Worm (Caenorhabditis elegans) whole organism, late embryonic: ENCODE results near the gene hda-2.

Source experiments
- madf-2 ChIP-seq: sonication (generic microtip); optimal IDR thresholded peaks from 2 replicates; lab custom pipeline; 2017; ENCODE audit warnings: missing genetic modification characterization, missing compliant biosample characterization
- ztf-16 ChIP-seq: sonication (generic microtip); optimal IDR thresholded peaks from 2 replicates; lab custom pipeline; 2017; ENCODE audit warnings: missing genetic modification characterization, missing compliant biosample characterization

DNA sequence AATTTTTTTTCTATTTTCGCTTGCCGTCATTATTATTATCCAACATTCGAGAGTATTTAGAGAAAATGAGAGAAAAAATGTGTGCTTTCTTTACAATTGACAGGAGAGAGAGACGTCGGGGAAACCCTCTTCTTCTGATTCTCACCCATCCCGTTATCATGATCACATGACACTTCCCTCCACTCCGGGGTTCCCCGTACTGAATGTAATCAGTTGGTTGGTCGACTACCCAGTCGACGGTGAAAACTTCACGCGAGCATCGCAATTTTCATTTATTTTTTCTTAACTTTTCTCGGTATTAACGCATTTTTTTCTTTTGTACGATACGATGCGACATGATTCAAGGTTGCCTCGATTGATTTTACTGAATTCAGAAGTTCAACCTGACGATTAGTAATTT, 6.2 kb downstream of the hda-2 start:
- TF ChIP-seq ztf-16 (tag; lab: Kevin White, UChicago) (no peak), madf-2 (tag; lab: Kevin White, UChicago) (no peak)
